Worm (Caenorhabditis elegans): ENCODE results near the gene F58H7.5.
"Not testable (repeated sequence)": the region's sequence is repeated elsewhere in the genome, so short reads cannot be mapped to it uniquely, and the experiment has no call there.

- TF ChIP-seq cog-1 (tag; optimal IDR thresholded peaks at IDR 0.05); flt-1 (GFP tag; IDR thresholded peaks at IDR 0.05); ref-1 (GFP tag; conservative IDR thresholded peaks at IDR 0.05); ztf-29 (GFP tag; IDR thresholded peaks at IDR 0.05); ztf-23 (GFP tag; IDR thresholded peaks at IDR 0.05); klf-2 (GFP tag; conservative IDR thresholded peaks at IDR 0.05); tab-1 (GFP tag; IDR thresholded peaks at IDR 0.05); med-1 (GFP tag; optimal IDR thresholded peaks at IDR 0.05; ENCODE audit: insufficient read depth): not testable (repeated sequence)
These were observed 14.8 kb upstream of the F58H7.5 start, which contains the start of gene fbxc-12 for ce11 chrIV:904963-905362.

Measured in whole organism, midembryonic.